Worm (Caenorhabditis elegans): Measurements from ENCODE around the gene dbt-1.

DNA sequence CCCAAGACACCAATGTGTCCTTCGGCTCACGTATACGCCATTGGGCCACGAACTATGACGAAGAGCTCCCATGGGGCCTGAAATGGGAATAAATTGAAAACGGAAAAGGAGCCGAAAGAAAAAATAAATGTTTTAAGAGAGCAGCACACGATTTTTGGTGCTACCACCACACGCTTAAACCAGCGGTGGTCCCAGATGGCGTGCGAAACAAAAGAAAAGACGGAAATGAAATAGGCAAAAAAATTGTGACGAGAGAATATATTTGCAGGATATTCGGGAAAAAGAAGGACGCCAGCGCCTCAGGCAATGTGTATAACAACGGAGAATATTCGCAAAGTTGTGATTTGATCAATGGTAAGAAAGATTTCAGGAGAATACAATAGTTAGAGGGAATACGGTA is 41.9 kb upstream of the dbt-1 start:
- TF ChIP-seq sptf-1 (tag; optimal IDR thresholded peaks at IDR 0.05) (no peak), lin-13 (GFP tag; optimal IDR thresholded peaks at IDR 0.05) (no peak), unc-30 (tag; optimal IDR thresholded peaks at IDR 0.05) (no peak), C16A3.4 (tag; optimal IDR thresholded peaks at IDR 0.05) (no peak), elt-3 (tag; optimal IDR thresholded peaks at IDR 0.05) (no peak), F16B12.6 (tag; optimal IDR thresholded peaks at IDR 0.05) (no peak), alr-1 (tag; optimal IDR thresholded peaks at IDR 0.05; ENCODE audit: borderline replicate concordance) (no peak)
